Fruit fly (Drosophila melanogaster): ENCODE results near the gene CG3526.

- TF ChIP-seq ttk (optimal IDR thresholded peaks at IDR 0.05) = no peak
- no peak for TF ChIP-seq Myc (optimal IDR thresholded peaks at IDR 0.05)
- no peak for TF ChIP-seq insv (optimal IDR thresholded peaks at IDR 0.05)
- TF ChIP-seq psq (optimal IDR thresholded peaks at IDR 0.05) = no peak
These were observed 23.5 kb downstream of the CG3526 start for dm6 chrX:2914091-2914490.
